Fruit fly (Drosophila melanogaster): Measurements from ENCODE around the gene Iru.

The Iru gene

dm6 chr3R:9054442-9055118 is 48.3 kb downstream of the Iru start:
- TF ChIP-seq Myc (optimal IDR thresholded peaks at IDR 0.05) (no peak), ttk (optimal IDR thresholded peaks at IDR 0.05) (no peak), psq (optimal IDR thresholded peaks at IDR 0.05) (no peak), h (optimal IDR thresholded peaks at IDR 0.05) (no peak), Sin3A (optimal IDR thresholded peaks at IDR 0.05) (no peak), insv (optimal IDR thresholded peaks at IDR 0.05) (no peak)

dm6 chr3R:9055119-9056105 is 49.2 kb downstream of the Iru start:
- TF ChIP-seq Sin3A (optimal IDR thresholded peaks at IDR 0.05) (no peak), insv (optimal IDR thresholded peaks at IDR 0.05) (no peak), psq (optimal IDR thresholded peaks at IDR 0.05) (no peak), ttk (optimal IDR thresholded peaks at IDR 0.05) (no peak)

- TF ChIP-seq h (optimal IDR thresholded peaks at IDR 0.05): no peak
- no peak for TF ChIP-seq Myc (optimal IDR thresholded peaks at IDR 0.05)
- no peak for TF ChIP-seq ttk (optimal IDR thresholded peaks at IDR 0.05)
- TF ChIP-seq insv (optimal IDR thresholded peaks at IDR 0.05): no peak
- no peak for TF ChIP-seq Sin3A (optimal IDR thresholded peaks at IDR 0.05)
- TF ChIP-seq psq (optimal IDR thresholded peaks at IDR 0.05): no peak
These were observed 50.3 kb downstream of the Iru start for dm6 chr3R:9056409-9057031.

- TF ChIP-seq insv (optimal IDR thresholded peaks at IDR 0.05) (no peak), ttk (optimal IDR thresholded peaks at IDR 0.05) (no peak), psq (optimal IDR thresholded peaks at IDR 0.05) (no peak), Myc (optimal IDR thresholded peaks at IDR 0.05) (no peak), Sin3A (optimal IDR thresholded peaks at IDR 0.05) (no peak), h (optimal IDR thresholded peaks at IDR 0.05) (no peak)
These were observed 50.8 kb downstream of the Iru start for dm6 chr3R:9057032-9057397.
